Worm (Caenorhabditis elegans) whole organism, early embryonic: ENCODE results near the gene sre-26.

Source experiments
- F13C5.2 ChIP-seq: sonication (generic microtip); optimal IDR thresholded peaks from 2 replicates; lab custom pipeline; 2017; ENCODE audit warnings: mild to moderate bottlenecking, missing genetic modification characterization, inconsistent platforms, missing compliant biosample characterization
- ama-1 ChIP-seq: fragments of 150-350 bp; optimal IDR thresholded peaks from 2 replicates; lab custom pipeline; 2014
- flt-1 ChIP-seq: fragments of 200-800 bp; sonication (Bioruptor generic); IDR thresholded peaks from 2 replicates; pipeline ENCODE4 v1.3.6; 2022; ENCODE audit warnings: missing genetic modification characterization, missing compliant biosample characterization
- hmbx-1 ChIP-seq: sonication (generic microtip); optimal IDR thresholded peaks from 2 replicates; lab custom pipeline; 2016; ENCODE audit warnings: mild to moderate bottlenecking, missing genetic modification characterization, missing compliant biosample characterization
- tbx-11 ChIP-seq: fragments of 200-800 bp; sonication (Bioruptor generic); IDR thresholded peaks from 2 replicates; pipeline ENCODE4 v1.3.6; 2022; ENCODE audit warnings: missing genetic modification characterization, missing compliant biosample characterization

DNA sequence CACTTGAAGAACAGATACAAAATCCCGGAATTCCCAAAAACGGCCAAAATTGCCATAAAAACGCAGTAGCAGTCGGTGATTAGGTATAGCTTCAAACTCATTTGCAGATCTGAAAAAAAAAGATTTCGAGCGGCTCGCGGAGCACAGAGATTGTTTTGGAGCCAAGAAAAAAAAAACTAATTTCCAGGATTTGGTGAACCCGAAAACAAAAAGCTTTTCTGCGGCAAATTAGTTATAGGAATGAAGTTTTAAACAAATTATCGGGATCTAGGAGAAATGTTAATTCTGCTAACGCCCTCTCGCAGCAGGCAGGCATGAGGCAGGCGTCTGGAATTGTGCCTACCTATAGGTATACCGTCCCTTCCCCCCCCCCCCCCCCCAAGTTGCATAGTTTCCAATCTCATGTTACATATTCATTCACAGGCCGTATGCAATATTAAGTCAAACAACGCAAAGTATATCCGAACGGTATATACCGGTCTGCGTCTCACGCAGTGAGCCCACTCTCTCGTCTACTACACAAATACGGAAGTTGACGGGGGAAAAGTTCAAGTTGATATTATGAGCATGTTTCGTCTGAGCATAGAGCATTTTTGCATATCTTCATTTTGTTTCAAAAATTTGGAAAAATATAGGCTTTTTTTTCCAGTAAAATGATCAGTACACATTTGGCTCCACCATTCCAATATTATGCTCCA lies 24.4 kb upstream of the sre-26 start, which contains the start of the genes W05H5.1 and pitr-6:
- no peak for TF ChIP-seq tbx-11 (GFP tag; lab: Robert Waterston, UW)
- TF ChIP-seq flt-1 (GFP tag; lab: Robert Waterston, UW), result no peak
- no peak for TF ChIP-seq F13C5.2 (tag; lab: Kevin White, UChicago)
- no peak for TF ChIP-seq hmbx-1 (tag; lab: Kevin White, UChicago)
- TF ChIP-seq ama-1 (lab: Kevin White, UChicago), result no peak
